Fruit fly (Drosophila melanogaster): ENCODE results near the gene CG14879.

CG14879 gene

DNA sequence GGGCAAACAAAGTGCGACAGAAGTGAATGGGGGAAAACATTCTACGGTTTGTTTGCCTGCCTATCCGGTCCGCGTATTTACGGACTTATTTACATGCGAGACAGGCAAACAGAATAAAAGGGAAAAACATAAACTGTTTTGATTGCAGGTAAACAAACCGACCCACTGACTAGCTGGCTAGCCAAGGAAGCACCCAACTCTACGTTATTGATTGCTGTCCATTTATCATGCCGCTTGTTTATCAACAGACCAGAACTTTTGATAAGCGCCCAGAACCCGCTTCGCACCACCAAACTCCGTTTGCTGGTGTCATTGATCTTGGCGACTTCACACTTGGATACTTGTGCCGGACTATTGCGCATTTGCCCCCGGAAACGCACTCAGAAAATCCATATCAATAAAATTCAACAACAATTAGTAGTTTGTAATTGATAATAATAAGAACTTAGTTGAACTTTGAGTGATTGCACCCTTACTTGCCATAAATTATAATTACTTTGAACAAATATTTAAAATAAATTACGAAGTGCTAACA is 17.1 kb downstream of the CG14879 start:
- no peak for TF ChIP-seq CG17801 (GFP tag; optimal IDR thresholded peaks at IDR 0.05; ENCODE audit: partially characterized antibody)

DNA sequence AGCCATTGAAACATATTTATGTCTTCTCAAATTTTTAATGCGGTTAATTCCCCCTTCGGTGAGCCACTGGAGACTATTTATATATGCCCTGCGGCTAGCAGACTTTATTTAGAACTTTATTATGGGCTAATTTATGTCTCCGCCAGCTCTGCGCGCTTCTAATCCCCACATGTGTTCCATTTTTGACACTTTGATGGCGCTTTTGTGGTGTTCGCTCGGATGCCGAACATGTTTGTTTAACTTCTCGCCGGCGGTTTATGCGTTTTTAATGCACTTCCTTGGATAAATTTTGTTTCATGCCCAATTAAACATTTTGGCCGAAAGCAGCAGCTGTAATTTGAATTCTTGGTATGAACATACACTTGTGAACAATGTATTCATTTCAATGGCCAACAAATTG is 19.2 kb downstream of the CG14879 start:
- no peak for TF ChIP-seq CG17801 (GFP tag; optimal IDR thresholded peaks at IDR 0.05; ENCODE audit: partially characterized antibody)

DNA sequence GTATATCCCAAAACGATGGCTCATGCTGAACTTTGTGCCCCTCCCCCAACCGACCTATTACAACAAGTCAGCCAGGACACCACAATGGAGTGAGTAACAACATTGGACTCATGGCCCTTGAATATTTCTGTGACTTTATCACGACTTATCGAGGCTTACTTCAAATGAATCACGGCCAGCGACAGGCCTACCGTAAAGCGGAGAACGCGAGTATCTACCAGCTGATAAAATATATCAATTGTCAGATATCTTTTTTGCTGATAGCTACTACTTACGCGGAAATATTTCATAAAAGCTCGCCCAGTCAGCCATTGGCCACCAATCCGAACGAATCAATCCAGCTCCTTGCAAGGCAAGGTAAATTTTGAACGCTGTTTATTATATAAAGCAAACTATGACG is 21.5 kb downstream of the CG14879 start, which contains the start of gene CG17930:
Gene CG17930 (plus strand): TSS at position 301 of the 400 bp plus-strand sequence.
- TF ChIP-seq CG17801 (GFP tag; optimal IDR thresholded peaks at IDR 0.05; ENCODE audit: partially characterized antibody): no peak

DNA sequence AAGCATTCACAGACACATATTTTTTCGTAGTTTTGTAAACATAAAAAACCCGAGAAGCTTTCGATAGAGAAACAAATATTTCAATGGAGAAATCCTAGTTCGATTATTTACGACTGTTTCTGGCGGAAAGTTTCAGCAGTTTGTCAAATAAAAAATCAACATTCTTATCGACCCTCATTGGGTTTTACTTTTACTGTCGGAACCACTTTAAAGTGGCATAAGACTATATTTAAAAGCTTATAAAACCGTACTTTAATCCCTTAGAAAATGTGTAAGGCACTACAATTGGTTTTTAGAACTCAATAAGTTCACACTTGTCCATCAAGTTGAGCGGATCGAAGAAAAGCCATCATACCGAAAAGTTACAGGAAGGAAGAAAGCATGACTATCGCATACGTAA is 23.8 kb downstream of the CG14879 start, which contains the start of gene CG17929:
Gene CG17929 (plus strand): TSS at position 301 of the 400 bp plus-strand sequence.
- TF ChIP-seq CG17801 (GFP tag; optimal IDR thresholded peaks at IDR 0.05; ENCODE audit: partially characterized antibody): no peak

DNA sequence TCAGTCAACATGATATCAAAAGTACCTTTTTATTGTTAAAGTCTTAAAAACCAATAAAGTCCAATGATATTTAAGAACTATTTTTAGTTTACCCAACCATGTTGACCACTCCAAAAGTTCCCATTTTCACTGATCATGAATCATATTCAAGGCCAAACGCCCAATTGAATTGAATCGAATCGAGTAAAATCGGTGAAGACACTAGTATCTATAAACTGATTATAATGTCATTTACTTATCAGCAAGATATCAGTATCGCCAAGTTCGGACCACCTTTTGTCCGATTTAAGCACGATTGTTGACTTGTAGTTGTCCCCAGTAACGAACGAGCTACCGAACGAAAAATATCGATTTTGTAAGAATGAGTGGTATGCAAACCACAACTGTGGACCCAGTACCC is 25.9 kb downstream of the CG14879 start, which contains the start of gene CG6901:
Gene CG6901 (plus strand): TSS at position 323 of the 400 bp plus-strand sequence.
- no peak for TF ChIP-seq CG17801 (GFP tag; optimal IDR thresholded peaks at IDR 0.05; ENCODE audit: partially characterized antibody)

DNA sequence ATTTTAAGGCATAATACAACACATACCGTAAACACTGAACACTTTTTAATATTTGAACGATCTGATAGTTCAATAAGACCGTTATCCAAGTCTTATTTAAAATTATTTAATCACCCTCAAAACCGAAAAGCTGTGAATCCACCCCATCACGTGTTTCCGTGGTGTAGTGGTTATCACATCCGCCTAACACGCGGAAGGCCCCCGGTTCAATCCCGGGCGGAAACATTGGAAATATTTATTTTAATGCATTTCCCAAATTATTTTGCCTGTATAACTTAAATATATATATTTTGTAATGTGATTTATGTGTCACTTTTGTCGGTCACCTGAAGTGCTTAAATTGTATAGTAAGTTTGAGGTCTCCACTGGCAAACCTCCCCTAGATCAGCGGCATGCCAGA is 27.5 kb downstream of the CG14879 start, which contains the start of gene CG44044:
Gene CG44044 (plus strand): TSS at position 301 of the 400 bp plus-strand sequence.
- no peak for TF ChIP-seq CG17801 (GFP tag; optimal IDR thresholded peaks at IDR 0.05; ENCODE audit: partially characterized antibody)

DNA sequence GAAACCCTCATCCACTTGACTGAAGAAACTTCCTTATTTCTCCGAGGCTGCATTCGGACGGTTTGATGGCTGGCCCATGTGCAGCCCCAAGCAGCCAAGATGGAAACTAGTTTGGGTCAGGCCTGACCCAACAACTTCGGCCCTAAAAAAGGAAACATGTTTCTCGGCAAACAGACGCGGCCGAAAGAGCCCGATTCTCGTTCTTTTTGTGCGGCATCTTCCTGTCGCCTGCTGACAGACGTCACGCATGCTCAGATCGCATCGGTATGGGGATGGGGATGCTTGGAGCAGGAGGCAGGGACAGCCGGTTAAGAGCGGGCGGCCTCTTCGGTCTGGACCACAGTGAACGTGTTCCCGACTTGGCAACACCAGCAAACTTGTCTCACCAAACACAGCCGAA is 32.3 kb downstream of the CG14879 start:
- TF ChIP-seq CG17801 (GFP tag; optimal IDR thresholded peaks at IDR 0.05; ENCODE audit: partially characterized antibody): no peak

DNA sequence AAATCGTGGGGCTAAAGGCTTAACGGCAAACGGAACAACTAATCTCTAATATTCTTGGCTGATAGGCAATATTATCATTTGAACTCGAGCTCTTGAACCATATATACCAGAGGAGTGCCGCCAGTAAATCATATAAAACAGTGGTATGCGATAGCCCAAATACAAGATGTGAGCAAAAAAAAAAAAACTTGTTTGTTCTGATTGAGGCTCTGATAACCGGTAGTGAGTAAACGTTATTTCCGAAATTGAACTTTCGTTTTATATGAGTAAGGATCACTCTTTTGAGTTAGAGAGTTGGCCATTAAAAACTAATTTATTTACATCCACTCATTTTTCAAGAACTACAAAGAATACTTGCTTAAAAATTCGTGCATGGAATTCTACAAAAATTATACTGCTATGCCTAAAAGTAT is 38.9 kb downstream of the CG14879 start:
- TF ChIP-seq CG17801 (GFP tag; optimal IDR thresholded peaks at IDR 0.05; ENCODE audit: partially characterized antibody): no peak

DNA sequence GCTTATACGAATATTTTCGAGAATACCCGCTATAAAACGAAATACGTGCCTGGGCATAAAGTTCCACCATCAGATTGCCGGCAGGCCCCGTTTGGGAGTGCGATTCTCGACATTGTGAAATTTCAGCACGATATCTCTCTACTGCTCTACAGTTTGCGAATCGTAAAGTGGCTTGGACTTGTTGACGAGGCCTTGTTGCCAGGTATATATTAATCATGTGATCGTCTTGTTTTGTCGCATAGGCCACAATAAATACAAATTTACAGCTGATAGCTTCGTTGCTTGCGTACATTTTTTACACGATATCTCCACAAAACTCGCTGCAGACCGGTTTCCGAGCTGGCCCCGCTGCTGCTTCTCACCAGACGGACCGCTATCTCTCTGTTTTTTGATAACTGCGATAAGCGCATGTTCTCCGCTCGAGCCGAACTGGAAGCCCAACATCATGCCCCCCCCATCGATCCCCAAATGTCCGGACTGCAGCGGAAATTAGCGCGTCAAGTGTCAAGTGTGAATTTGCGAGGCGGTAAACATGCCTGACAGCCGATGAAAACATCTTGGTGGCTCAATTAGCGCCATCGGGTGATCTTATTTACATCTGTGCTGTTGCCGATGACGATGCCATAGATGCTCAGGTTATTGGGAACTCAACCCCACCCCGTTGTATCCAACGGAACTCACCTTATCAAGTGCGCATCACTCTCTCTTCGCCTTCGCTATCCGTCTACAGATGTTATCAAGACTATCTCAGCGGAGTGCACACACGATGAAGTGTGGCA is 39.5 kb downstream of the CG14879 start:
- no peak for TF ChIP-seq CG17801 (GFP tag; optimal IDR thresholded peaks at IDR 0.05; ENCODE audit: partially characterized antibody)

DNA sequence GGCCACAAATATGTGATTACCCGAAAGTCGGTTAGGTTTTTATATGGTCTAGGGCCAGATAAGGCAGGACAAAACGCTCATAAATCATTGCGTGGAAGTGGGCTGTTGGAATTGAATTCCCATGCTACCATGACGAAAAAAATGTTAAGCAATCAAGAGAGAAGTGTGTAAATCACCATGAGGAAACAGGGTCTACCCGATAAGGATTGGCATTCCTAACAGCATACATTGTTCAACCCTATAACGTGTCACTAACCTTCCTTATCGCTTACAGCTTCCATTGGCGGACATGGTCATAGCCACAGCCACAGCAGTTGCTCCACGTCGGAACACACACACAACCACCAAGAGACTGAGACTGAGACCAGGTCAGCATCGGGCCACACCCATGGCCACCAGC is 41.0 kb downstream of the CG14879 start:
- TF ChIP-seq CG17801 (GFP tag; optimal IDR thresholded peaks at IDR 0.05; ENCODE audit: partially characterized antibody): no peak

DNA sequence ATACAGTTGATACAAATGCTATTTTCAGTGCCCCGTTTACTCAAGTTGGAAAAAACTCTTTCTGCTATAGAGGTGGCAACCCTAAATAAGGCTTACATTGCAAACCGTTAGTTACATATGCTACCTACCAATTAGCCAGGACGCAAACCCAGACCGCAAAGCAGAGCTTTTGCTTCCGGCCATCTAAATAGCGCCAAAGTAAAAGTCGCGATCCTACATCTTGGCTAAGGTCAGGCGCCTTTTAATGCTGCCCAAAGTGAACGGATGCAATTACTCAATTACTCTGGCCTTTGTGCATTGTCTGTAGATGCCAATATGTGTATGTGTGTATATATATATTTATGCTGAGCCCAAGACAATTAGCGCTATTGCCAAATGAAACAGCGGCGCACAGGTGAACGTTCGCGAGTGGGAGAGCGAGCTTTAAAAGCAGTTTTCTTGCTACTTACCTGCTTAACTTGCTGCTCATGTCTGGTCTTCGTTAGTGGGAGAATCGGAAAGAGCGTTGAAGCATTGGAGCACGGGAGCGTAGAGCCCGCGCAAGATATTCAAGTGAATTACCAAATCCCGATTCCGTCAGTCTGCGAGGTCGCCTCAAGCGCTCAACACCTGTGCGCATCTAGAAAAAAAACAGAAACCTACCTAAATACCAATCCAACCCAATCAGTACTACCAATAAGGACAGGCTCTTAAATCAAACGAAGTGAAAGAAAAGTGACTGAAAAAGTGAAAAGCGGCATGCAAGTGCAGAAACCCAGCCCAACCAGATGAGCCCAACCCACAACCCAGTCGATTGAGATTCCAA is 43.6 kb downstream of the CG14879 start, which contains the start of gene Zip89B:
Gene Zip89B (plus strand): TSS at position 574 of the 805 bp plus-strand sequence.
- peak; percentile 36 for TF ChIP-seq CG17801 (GFP tag; optimal IDR thresholded peaks at IDR 0.05; ENCODE audit: partially characterized antibody)

All from ovary, adult (tissue).